Fruit fly (Drosophila melanogaster) whole organism: Measurements from ENCODE around the gene Pdha.

Experiments
- EcR ChIP-seq, 2 experiments: fragments of >200 bp; optimal IDR thresholded peaks; 2 replicates each; lab custom pipeline; 2017; ENCODE audit warnings: missing biosample characterization in 2 of 2, missing genetic modification characterization in 2 of 2, missing genetic modification reagents in 2 of 2
- pan ChIP-seq: fragments of >200 bp; optimal IDR thresholded peaks from 2 replicates; lab custom pipeline; 2017
- usp ChIP-seq: fragments of >200 bp; optimal IDR thresholded peaks from 2 replicates; lab custom pipeline; 2017; ENCODE audit warnings: missing biosample characterization, missing genetic modification characterization, mixed read lengths

DNA sequence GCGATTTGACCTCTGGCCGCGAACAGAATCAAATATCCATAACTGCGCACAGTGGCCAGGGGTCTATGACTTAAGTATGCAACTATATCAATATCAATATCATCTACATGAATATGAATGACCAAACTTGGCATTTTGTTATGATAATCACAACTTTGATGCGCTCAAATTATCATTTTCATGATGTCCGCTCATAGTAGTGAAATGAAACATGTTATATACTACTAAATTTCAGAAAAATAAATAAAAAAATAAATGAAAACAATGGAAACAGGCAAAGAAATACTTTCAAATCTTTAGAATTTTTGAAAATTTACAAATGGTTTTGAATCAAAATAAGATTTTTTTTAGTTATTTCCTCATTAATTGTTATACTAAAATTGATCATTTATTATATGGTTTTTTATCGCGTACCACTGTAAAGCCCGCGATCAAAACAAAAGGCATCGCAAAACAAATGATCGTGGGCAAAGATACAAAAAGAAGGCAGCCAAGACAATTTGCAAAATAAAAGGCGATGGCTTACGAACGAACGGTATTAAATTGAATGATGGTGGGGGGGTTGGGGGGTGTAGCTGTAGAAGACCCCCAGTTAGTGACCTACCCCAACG is 41.3 kb upstream of the Pdha start:
- TF ChIP-seq pan (no peak), EcR (GFP tag; optimal IDR thresholded peaks at IDR 0.05; lab: Kevin White, UChicago) (no peak), usp (GFP tag; lab: Kevin White, UChicago) (no peak)
